Worm (Caenorhabditis elegans) whole organism, mixed stage, embryonic: ENCODE measurements around the gene F26G1.11.

Experiments
- M03D4.4 ChIP-seq: sonication (generic microtip); optimal IDR thresholded peaks from 2 replicates; lab custom pipeline; 2017; ENCODE audit warnings: mild to moderate bottlenecking, missing genetic modification characterization, missing compliant biosample characterization
- hlh-1 ChIP-seq: fragments of 150-350 bp; optimal IDR thresholded peaks from 2 replicates; lab custom pipeline; 2014; ENCODE audit warnings: missing biosample characterization, missing genetic modification reagents, missing genetic modification characterization
- nhr-12 ChIP-seq: fragments of 150-350 bp; optimal IDR thresholded peaks from 2 replicates; lab custom pipeline; 2014; ENCODE audit warnings: missing biosample characterization, missing genetic modification characterization
- nhr-237 ChIP-seq: fragments of 150-350 bp; optimal IDR thresholded peaks from 2 replicates; lab custom pipeline; 2014; ENCODE audit warnings: missing biosample characterization, missing genetic modification characterization
- pha-4 ChIP-seq: fragments of 150-350 bp; optimal IDR thresholded peaks from 2 replicates; lab custom pipeline; 2018; ENCODE audit warnings: missing biosample characterization, missing genetic modification reagents, missing genetic modification characterization
- snpc-4 ChIP-seq: fragments of 150-350 bp; optimal IDR thresholded peaks from 2 replicates; lab custom pipeline; 2014; ENCODE audit warnings: missing biosample characterization, missing genetic modification characterization
- unc-39 ChIP-seq: fragments of 150-350 bp; optimal IDR thresholded peaks from 2 replicates; lab custom pipeline; 2014; ENCODE audit warnings: missing biosample characterization, missing genetic modification characterization

DNA sequence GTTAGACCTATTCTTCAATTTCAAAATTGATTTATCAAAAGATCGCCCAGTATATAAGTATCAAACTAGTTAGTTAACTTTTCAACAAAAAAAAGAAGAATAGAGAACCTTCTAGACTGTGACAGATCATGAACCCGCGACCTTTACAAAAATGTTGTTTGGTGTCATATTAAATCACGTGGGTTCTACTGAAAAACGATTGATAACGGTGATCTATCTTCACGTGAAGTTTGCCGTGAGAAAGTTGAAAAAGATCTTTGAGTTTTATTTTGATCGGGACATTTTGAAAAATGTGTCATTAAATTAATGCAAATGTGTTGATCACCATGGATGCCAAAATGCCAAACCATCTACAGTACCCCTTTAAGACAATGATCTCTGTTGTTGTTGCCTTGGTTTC is 28.6 kb upstream of the F26G1.11 start:
- TF ChIP-seq nhr-12 (no peak), snpc-4 (tag; lab: Kevin White, UChicago) (no peak), pha-4 (tag; lab: Kevin White, UChicago) (no peak), M03D4.4 (tag; lab: Kevin White, UChicago) (no peak), unc-39 (tag; lab: Kevin White, UChicago) (no peak), nhr-237 (tag; lab: Kevin White, UChicago) (no peak), hlh-1 (tag; lab: Kevin White, UChicago) (no peak)
